Fruit fly (Drosophila melanogaster): ENCODE data around the gene BobA.

DNA sequence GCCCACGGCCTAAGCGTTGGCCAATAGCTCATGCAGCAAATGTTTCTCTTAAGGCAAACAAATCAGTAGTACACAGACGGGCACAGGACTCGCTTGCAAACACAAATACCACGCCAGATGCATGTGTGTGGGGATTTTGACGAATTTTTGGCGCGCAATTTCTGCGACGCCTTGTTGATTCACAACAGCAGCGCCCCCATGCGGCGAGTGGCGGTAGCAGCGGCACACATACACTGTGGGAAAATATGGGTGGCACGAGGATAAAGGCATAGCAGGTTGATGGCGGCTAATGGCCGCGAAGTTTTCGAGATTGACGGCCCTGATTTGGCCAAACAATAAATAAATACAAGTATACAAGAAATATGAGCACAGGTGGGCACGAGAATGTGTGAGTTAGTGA lies 20.3 kb downstream of the BobA start:
- no peak for TF ChIP-seq Pif1A (GFP tag; optimal IDR thresholded peaks at IDR 0.05)
- no peak for TF ChIP-seq fd96Ca (GFP tag; IDR thresholded peaks at IDR 0.05)
- no peak for TF ChIP-seq CG15710 (tag; optimal IDR thresholded peaks at IDR 0.05)
- TF ChIP-seq CG12605 (GFP tag; IDR thresholded peaks at IDR 0.05), result no peak
- no peak for TF ChIP-seq D1 (tag; optimal IDR thresholded peaks at IDR 0.05)
- TF ChIP-seq CG8301 (tag; optimal IDR thresholded peaks at IDR 0.05), result no peak
- no peak for TF ChIP-seq CG9948 (tag; optimal IDR thresholded peaks at IDR 0.05)
- TF ChIP-seq CG14655 (GFP tag; optimal IDR thresholded peaks at IDR 0.05), result no peak

Data from whole organism, pupa.